Worm (Caenorhabditis elegans) whole organism, young adult: ENCODE measurements around the gene F55C5.10.
A peak's percentile ranks its signal among the peaks of the same experiment; 100 is the strongest.

ENCODE experiments used
- B0336.3 ChIP-seq: fragments of 200-800 bp; sonication (Bioruptor generic); IDR thresholded peaks from 2 replicates; pipeline ENCODE4 v1.3.6; 2022; ENCODE audit warnings: missing genetic modification characterization, missing compliant biosample characterization
- D2030.7 ChIP-seq: fragments of 200-800 bp; sonication (Bioruptor generic); IDR thresholded peaks from 2 replicates; pipeline ENCODE4 v1.3.6; 2022; ENCODE audit warnings: missing genetic modification reagents, missing genetic modification characterization, missing compliant biosample characterization
- F39B2.1 ChIP-seq: fragments of 200-800 bp; sonication (Bioruptor generic); IDR thresholded peaks from 2 replicates; pipeline ENCODE4 v1.3.6; 2022; ENCODE audit warnings: missing genetic modification reagents, missing genetic modification characterization, missing compliant biosample characterization
- F55B11.4 ChIP-seq: sonication (generic microtip); optimal IDR thresholded peaks from 2 replicates; lab custom pipeline; 2016; ENCODE audit warnings: missing compliant biosample characterization, missing genetic modification characterization, borderline replicate concordance; ENCODE audit not compliant: insufficient read depth
- F57A8.1 ChIP-seq: fragments of 200-800 bp; sonication (Bioruptor generic); optimal IDR thresholded peaks from 2 replicates; lab custom pipeline; 2018; ENCODE audit warnings: mild to moderate bottlenecking, missing genetic modification characterization, moderate library complexity, missing compliant biosample characterization
- K11D2.4 ChIP-seq: fragments of 200-800 bp; sonication (Bioruptor generic); IDR thresholded peaks from 2 replicates; pipeline ENCODE4 v1.3.6; 2022; ENCODE audit warnings: missing genetic modification reagents, missing genetic modification characterization, missing compliant biosample characterization
- K12H6.12 ChIP-seq: fragments of 200-800 bp; sonication (Bioruptor generic); optimal IDR thresholded peaks from 2 replicates; lab custom pipeline; 2018; ENCODE audit warnings: mild to moderate bottlenecking, missing genetic modification characterization, missing compliant biosample characterization
- T26A5.8 ChIP-seq: sonication (generic microtip); optimal IDR thresholded peaks from 2 replicates; lab custom pipeline; 2016; ENCODE audit warnings: missing genetic modification characterization, missing compliant biosample characterization
- Y53F4B.3 ChIP-seq: fragments of 200-800 bp; sonication (Bioruptor generic); IDR thresholded peaks from 2 replicates; pipeline ENCODE4 v1.3.6; 2022; ENCODE audit warnings: missing genetic modification reagents, missing genetic modification characterization, missing compliant biosample characterization
- Y79H2A.3 ChIP-seq: fragments of 200-800 bp; sonication (Bioruptor generic); conservative IDR thresholded peaks from 2 replicates; pipeline ENCODE4 v1.3.6; 2022; ENCODE audit warnings: missing genetic modification reagents, missing genetic modification characterization, missing compliant biosample characterization
- ZK185.1 ChIP-seq: sonication (generic microtip); optimal IDR thresholded peaks from 2 replicates; lab custom pipeline; 2016; ENCODE audit warnings: mild to moderate bottlenecking, missing genetic modification characterization, missing compliant biosample characterization; ENCODE audit not compliant: poor library complexity, severe bottlenecking
- akir-1 ChIP-seq: fragments of 200-800 bp; sonication (Bioruptor generic); optimal IDR thresholded peaks from 2 replicates; lab custom pipeline; 2018; ENCODE audit warnings: mild to moderate bottlenecking, missing genetic modification characterization, moderate library complexity, missing compliant biosample characterization
- athp-1 ChIP-seq: sonication (generic microtip); optimal IDR thresholded peaks from 2 replicates; lab custom pipeline; 2017; ENCODE audit warnings: mild to moderate bottlenecking, missing genetic modification characterization, missing compliant biosample characterization
- attf-5 ChIP-seq: fragments of 200-800 bp; sonication (Bioruptor generic); optimal IDR thresholded peaks from 2 replicates; lab custom pipeline; 2018; ENCODE audit warnings: mild to moderate bottlenecking, missing genetic modification characterization, missing compliant biosample characterization
- ccch-3 ChIP-seq: fragments of 200-800 bp; sonication (Bioruptor generic); optimal IDR thresholded peaks from 2 replicates; lab custom pipeline; 2018; ENCODE audit warnings: mild to moderate bottlenecking, missing genetic modification characterization, missing compliant biosample characterization
- ceh-27 ChIP-seq: fragments of 200-800 bp; sonication (Bioruptor generic); optimal IDR thresholded peaks from 2 replicates; lab custom pipeline; 2018; ENCODE audit warnings: mild to moderate bottlenecking, missing genetic modification characterization, moderate library complexity, missing compliant biosample characterization
- ceh-79 ChIP-seq: sonication (generic microtip); optimal IDR thresholded peaks from 2 replicates; lab custom pipeline; 2017; ENCODE audit warnings: mild to moderate bottlenecking, missing genetic modification characterization, missing compliant biosample characterization
- chd-7 ChIP-seq: sonication (generic microtip); optimal IDR thresholded peaks from 2 replicates; lab custom pipeline; 2016; ENCODE audit warnings: mild to moderate bottlenecking, missing genetic modification characterization, moderate library complexity, missing compliant biosample characterization
- dpff-1 ChIP-seq: sonication (generic microtip); optimal IDR thresholded peaks from 2 replicates; lab custom pipeline; 2017; ENCODE audit warnings: mild to moderate bottlenecking, missing genetic modification characterization, missing compliant biosample characterization
- ekl-4 ChIP-seq: fragments of 200-800 bp; sonication (Bioruptor generic); IDR thresholded peaks from 2 replicates; pipeline ENCODE4 v1.3.6; 2022; ENCODE audit warnings: missing genetic modification reagents, missing genetic modification characterization, missing compliant biosample characterization
- hrde-1 ChIP-seq: sonication (generic microtip); optimal IDR thresholded peaks from 2 replicates; lab custom pipeline; 2016; ENCODE audit warnings: missing genetic modification characterization, mild to moderate bottlenecking, missing compliant biosample characterization, moderate library complexity, missing genotype, missing genetic modification reagents, borderline replicate concordance
- lin-26 ChIP-seq: fragments of 200-800 bp; sonication (Bioruptor generic); IDR thresholded peaks from 2 replicates; pipeline ENCODE4 v1.3.6; 2022; ENCODE audit warnings: missing genetic modification reagents, missing genetic modification characterization, missing compliant biosample characterization
- madf-10 ChIP-seq: sonication (generic microtip); optimal IDR thresholded peaks from 2 replicates; lab custom pipeline; 2016; ENCODE audit warnings: mild to moderate bottlenecking, missing genetic modification characterization, missing compliant biosample characterization
- madf-6 ChIP-seq: fragments of 200-800 bp; sonication (Bioruptor generic); IDR thresholded peaks from 2 replicates; pipeline ENCODE4 v1.3.6; 2022; ENCODE audit warnings: missing genetic modification reagents, missing genetic modification characterization, missing compliant biosample characterization
- madf-8 ChIP-seq: fragments of 200-800 bp; sonication (Bioruptor generic); conservative IDR thresholded peaks from 2 replicates; pipeline ENCODE4 v1.3.6; 2022; ENCODE audit warnings: missing genetic modification reagents, missing genetic modification characterization, missing compliant biosample characterization
- mcd-1 ChIP-seq: fragments of 200-800 bp; sonication (Bioruptor generic); IDR thresholded peaks from 2 replicates; pipeline ENCODE4 v1.3.6; 2022; ENCODE audit warnings: missing genetic modification reagents, missing genetic modification characterization, missing compliant biosample characterization
- nhr-179 ChIP-seq: sonication (generic microtip); optimal IDR thresholded peaks from 2 replicates; lab custom pipeline; 2016; ENCODE audit warnings: mild to moderate bottlenecking, missing genetic modification characterization, missing compliant biosample characterization
- pbrm-1 ChIP-seq: fragments of 200-800 bp; sonication (Bioruptor generic); IDR thresholded peaks from 2 replicates; pipeline ENCODE4 v1.3.6; 2022; ENCODE audit warnings: missing genetic modification reagents, missing genetic modification characterization, missing compliant biosample characterization
- pha-4 ChIP-seq: fragments of 150-350 bp; sonication (generic microtip); optimal IDR thresholded peaks from 2 replicates; lab custom pipeline; 2014; ENCODE audit warnings: missing biosample characterization, missing genetic modification reagents, missing genetic modification characterization
- snpc-1.1 ChIP-seq: sonication (generic microtip); optimal IDR thresholded peaks from 2 replicates; lab custom pipeline; 2017; ENCODE audit warnings: missing genetic modification characterization, mild to moderate bottlenecking, missing compliant biosample characterization, antibody characterized with exemption, moderate library complexity, missing genotype, missing genetic modification reagents; ENCODE audit not compliant: insufficient read depth
- snpc-1.3 ChIP-seq: sonication (generic microtip); optimal IDR thresholded peaks from 2 replicates; lab custom pipeline; 2017; ENCODE audit warnings: missing genetic modification characterization, mild to moderate bottlenecking, missing compliant biosample characterization, antibody characterized with exemption, moderate library complexity, missing genotype, missing genetic modification reagents; ENCODE audit not compliant: insufficient read depth
- snpc-3.4 ChIP-seq: sonication (generic microtip); optimal IDR thresholded peaks from 2 replicates; lab custom pipeline; 2017; ENCODE audit warnings: missing genetic modification characterization, mild to moderate bottlenecking, missing compliant biosample characterization, antibody characterized with exemption, moderate library complexity, missing genotype, missing genetic modification reagents
- snpc-4 ChIP-seq, 5 experiments: fragments of 150-350 bp in 1 of 5; sonication (generic microtip) in 4 of 5; optimal IDR thresholded peaks; 2 replicates each; lab custom pipeline; 2014 to 2018; ENCODE audit warnings: missing genetic modification characterization in 5 of 5, missing biosample characterization in 3 of 5, antibody characterized with exemption in 2 of 5, mild to moderate bottlenecking in 2 of 5, missing compliant biosample characterization in 2 of 5, missing genotype in 2 of 5, moderate library complexity in 2 of 5, missing genetic modification reagents in 1 of 5
- sptf-2 ChIP-seq: fragments of 200-800 bp; sonication (Bioruptor generic); optimal IDR thresholded peaks from 2 replicates; lab custom pipeline; 2018; ENCODE audit warnings: mild to moderate bottlenecking, missing genetic modification characterization, missing compliant biosample characterization
- tbp1 ChIP-seq: fragments of 200-800 bp; sonication (Bioruptor generic); optimal IDR thresholded peaks from 2 replicates; lab custom pipeline; 2018; ENCODE audit warnings: mild to moderate bottlenecking, missing genetic modification characterization, missing compliant biosample characterization
- unc-62 ChIP-seq: fragments of 150-350 bp; optimal IDR thresholded peaks from 2 replicates; lab custom pipeline; 2014; ENCODE audit warnings: missing biosample characterization, missing genetic modification reagents, missing genetic modification characterization
- zfh-2 ChIP-seq: fragments of 200-800 bp; sonication (Bioruptor generic); conservative IDR thresholded peaks from 2 replicates; pipeline ENCODE4 v1.3.6; 2022; ENCODE audit warnings: missing genetic modification reagents, missing genetic modification characterization, missing compliant biosample characterization
- zim-3 ChIP-seq: sonication (generic microtip); optimal IDR thresholded peaks from 2 replicates; lab custom pipeline; 2017; ENCODE audit warnings: mild to moderate bottlenecking, missing genetic modification characterization, moderate library complexity, missing compliant biosample characterization
- ztf-18 ChIP-seq: sonication (generic microtip); optimal IDR thresholded peaks from 2 replicates; lab custom pipeline; 2016; ENCODE audit warnings: missing genotype, mild to moderate bottlenecking, missing genetic modification characterization, missing compliant biosample characterization
- ztf-28 ChIP-seq: fragments of 200-800 bp; sonication (Bioruptor generic); IDR thresholded peaks from 2 replicates; pipeline ENCODE4 v1.3.6; 2022; ENCODE audit warnings: missing genetic modification reagents, missing genetic modification characterization, missing compliant biosample characterization

Gene F55C5.10

ce11 chrV:12320274-12320839, 37.1 kb downstream of the F55C5.10 start (continued):
- no peak for TF ChIP-seq snpc-4 (GFP tag; optimal IDR thresholded peaks at IDR 0.05; lab: Kevin White, UChicago)
- TF ChIP-seq snpc-4 (tag; optimal IDR thresholded peaks at IDR 0.05; lab: Kevin White, UChicago): peak in 1 of 4 experiments; percentile 24
- TF ChIP-seq ztf-18 (tag; lab: Kevin White, UChicago): peak; percentile 4
- TF ChIP-seq pbrm-1 (GFP tag; lab: Robert Waterston, UW): 0 out of 2 replicates have a peak, but pooled peaks have one; percentile 19
- TF ChIP-seq ZK185.1 (tag; lab: Kevin White, UChicago): peak; percentile 16
- TF ChIP-seq madf-8 (GFP tag; lab: Robert Waterston, UW): no peak
- TF ChIP-seq snpc-1.1 (tag; lab: Kevin White, UChicago): no peak
- TF ChIP-seq ceh-27 (GFP tag; lab: Kevin White, UChicago): no peak
- no peak for TF ChIP-seq zfh-2 (GFP tag; lab: Robert Waterston, UW)
- TF ChIP-seq zim-3: peak; percentile 12
- TF ChIP-seq ekl-4 (GFP tag; lab: Robert Waterston, UW): peak; percentile 77; the same call in 1 of the 2 replicates
- peak; percentile 57 for TF ChIP-seq dpff-1 (tag; lab: Kevin White, UChicago)
- peak; percentile 56 for TF ChIP-seq madf-6 (GFP tag; lab: Robert Waterston, UW)

DNA sequence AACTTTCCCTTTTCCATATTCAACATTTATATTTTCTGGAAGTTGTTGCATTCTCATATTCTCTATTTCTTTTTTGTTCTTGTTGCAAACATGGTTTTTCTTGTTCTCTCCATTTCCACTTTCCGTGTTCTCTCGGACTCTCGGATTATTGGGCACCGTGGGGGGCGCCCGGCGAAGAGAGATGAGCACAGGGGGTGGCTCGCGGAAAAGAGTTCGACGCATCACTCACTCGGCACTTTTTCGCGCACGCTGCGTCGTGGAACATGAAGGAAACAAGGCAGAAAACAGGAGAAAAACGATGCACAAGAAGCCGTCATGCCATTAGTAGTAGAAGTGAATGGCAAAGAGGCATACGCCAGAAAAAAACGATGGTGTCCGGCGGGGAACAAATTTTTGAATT, 43.4 kb downstream of the F55C5.10 start:
- TF ChIP-seq F55B11.4: no peak

DNA sequence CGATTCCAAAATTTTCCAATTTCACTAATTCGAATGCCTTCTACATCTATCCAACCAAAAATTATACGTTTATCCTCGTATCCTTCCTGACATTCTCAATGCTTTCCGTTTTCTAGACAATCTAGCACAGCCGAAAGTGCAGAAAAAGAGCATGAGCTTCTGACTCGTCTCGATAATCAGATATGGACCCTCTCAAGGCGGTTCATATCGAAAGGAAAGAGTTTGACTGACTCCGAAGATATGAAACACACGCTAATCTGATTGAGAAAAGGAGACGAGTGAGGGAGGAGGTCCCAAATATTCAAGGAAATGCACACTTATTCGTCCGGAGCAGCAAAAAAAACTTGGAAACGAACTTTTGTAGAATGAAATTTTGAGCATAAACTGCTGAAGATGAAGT, 45.9 kb downstream of the F55C5.10 start:
- TF ChIP-seq athp-1 (tag; lab: Kevin White, UChicago) (no peak), sptf-2 (GFP tag; lab: Kevin White, UChicago) (no peak), attf-5 (GFP tag; lab: Kevin White, UChicago) (no peak)

ce11 chrV:12331820-12332219, 48.5 kb downstream of the F55C5.10 start:
- TF ChIP-seq ccch-3 (GFP tag; lab: Kevin White, UChicago): no peak
- TF ChIP-seq pha-4: no peak
- TF ChIP-seq ceh-27 (GFP tag; lab: Kevin White, UChicago): peak; percentile 21
- TF ChIP-seq T26A5.8 (tag; lab: Kevin White, UChicago): no peak
- TF ChIP-seq ceh-79 (tag; lab: Kevin White, UChicago): no peak
- peak; percentile 93 for TF ChIP-seq tbp1
- TF ChIP-seq K11D2.4 (GFP tag; lab: Robert Waterston, UW): no peak
- peak; percentile 23 for TF ChIP-seq snpc-3.4 (tag; lab: Kevin White, UChicago)
- no peak for TF ChIP-seq Y53F4B.3 (GFP tag; lab: Robert Waterston, UW)
- no peak for TF ChIP-seq lin-26
- no peak for TF ChIP-seq athp-1 (tag; lab: Kevin White, UChicago)
- no peak for TF ChIP-seq F57A8.1
- peak; percentile 41 for TF ChIP-seq snpc-1.3 (tag; lab: Kevin White, UChicago)
- TF ChIP-seq B0336.3 (GFP tag; lab: Robert Waterston, UW): no peak
- TF ChIP-seq sptf-2 (GFP tag; lab: Kevin White, UChicago): no peak
- no peak for TF ChIP-seq nhr-179 (tag; lab: Kevin White, UChicago)
- TF ChIP-seq ztf-28: 0 out of 2 replicates have a peak, but pooled peaks have one; percentile 65
- peak; percentile 2 for TF ChIP-seq K12H6.12 (tag; lab: Kevin White, UChicago)
- TF ChIP-seq dpff-1 (tag; lab: Kevin White, UChicago): no peak
- peak; percentile 50; the same call in 1 of the 2 replicates for TF ChIP-seq pbrm-1 (GFP tag; lab: Robert Waterston, UW)
- peak; percentile 17 for TF ChIP-seq hrde-1
- TF ChIP-seq Y79H2A.3: no peak
- no peak for TF ChIP-seq attf-5 (GFP tag; lab: Kevin White, UChicago)
- TF ChIP-seq madf-10 (tag; lab: Kevin White, UChicago): peak; percentile 30
- TF ChIP-seq madf-8 (GFP tag; lab: Robert Waterston, UW): no peak
- TF ChIP-seq mcd-1 (GFP tag; lab: Robert Waterston, UW): peak; percentile 43; the same call in 1 of the 2 replicates
- TF ChIP-seq akir-1 (GFP tag; lab: Kevin White, UChicago): no peak
- no peak for TF ChIP-seq unc-62 (GFP tag; lab: Kevin White, UChicago)
- peak; percentile 51; the same call in 1 of the 2 replicates for TF ChIP-seq D2030.7 (GFP tag; lab: Robert Waterston, UW)
- no peak for TF ChIP-seq F39B2.1 (GFP tag; lab: Robert Waterston, UW)
- TF ChIP-seq chd-7 (tag; lab: Kevin White, UChicago): no peak
